Fruit fly (Drosophila melanogaster) whole organism, larva: Measurements from ENCODE around the gene mfas.

ENCODE experiments used
- noc ChIP-seq: fragments of 200-800 bp; sonication (Bioruptor generic); optimal IDR thresholded peaks from 3 replicates; lab custom pipeline; 2019; ENCODE audit warnings: missing biosample characterization, mild to moderate bottlenecking, missing genetic modification characterization, moderate library complexity

Gene mfas

dm6 chr3R:11992934-11993670 is at the start of gene mfas:
mfas (minus strand) TSS chr3R:11993315.
- TF ChIP-seq noc (tag; lab: Kevin White, UChicago) = no peak

dm6 chr3R:12040228-12040627 is 47.1 kb upstream of the mfas start, which contains the start of gene CG14736:
CG14736 (plus strand) TSS chr3R:12040528.
- no peak for TF ChIP-seq noc (tag; lab: Kevin White, UChicago)

- TF ChIP-seq noc (tag; lab: Kevin White, UChicago) = no peak
These were observed 39.7 kb upstream of the mfas start, which contains the start of gene ssp5 for dm6 chr3R:12032842-12033241. ssp5 (plus strand) TSS chr3R:12033142.

DNA sequence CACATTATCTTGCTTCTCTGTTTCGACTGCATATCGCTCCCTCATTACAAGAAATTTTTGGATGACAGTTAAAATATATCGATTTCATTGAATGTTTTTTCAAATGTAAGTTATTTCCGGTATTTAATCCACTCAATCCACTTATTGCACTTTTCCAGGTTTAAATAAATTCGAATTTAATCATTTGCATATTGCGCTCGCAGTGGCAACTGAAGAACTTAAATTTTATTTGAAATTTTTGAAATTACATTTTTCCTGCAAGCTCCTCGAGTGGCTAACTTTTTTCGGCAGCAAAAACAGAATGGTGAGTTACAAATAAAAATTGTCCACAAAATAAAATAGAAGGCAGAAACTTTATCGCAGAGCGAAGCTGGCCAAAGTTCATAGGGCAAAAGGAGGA is 38.5 kb upstream of the mfas start, which contains the start of the genes CG31358, CG42504 and CG42505:
Gene CG31358, minus strand, starts transcription at position 101 of the 400 bp plus-strand sequence.
Gene CG42504, minus strand, starts transcription at position 101 of the 400 bp plus-strand sequence.
Gene CG42505, minus strand, starts transcription at position 101 of the 400 bp plus-strand sequence.
- no peak for TF ChIP-seq noc (tag; lab: Kevin White, UChicago)

dm6 chr3R:12020987-12021386 is 27.9 kb upstream of the mfas start:
- no peak for TF ChIP-seq noc (tag; lab: Kevin White, UChicago)

- TF ChIP-seq noc (tag; lab: Kevin White, UChicago) = no peak
These were observed 23.7 kb upstream of the mfas start, which contains the start of the genes DCAF12 and Spt3 for dm6 chr3R:12016828-12017280. DCAF12 (minus strand) TSS chr3R:12017031. Spt3 (plus strand) TSS chr3R:12017156.

DNA sequence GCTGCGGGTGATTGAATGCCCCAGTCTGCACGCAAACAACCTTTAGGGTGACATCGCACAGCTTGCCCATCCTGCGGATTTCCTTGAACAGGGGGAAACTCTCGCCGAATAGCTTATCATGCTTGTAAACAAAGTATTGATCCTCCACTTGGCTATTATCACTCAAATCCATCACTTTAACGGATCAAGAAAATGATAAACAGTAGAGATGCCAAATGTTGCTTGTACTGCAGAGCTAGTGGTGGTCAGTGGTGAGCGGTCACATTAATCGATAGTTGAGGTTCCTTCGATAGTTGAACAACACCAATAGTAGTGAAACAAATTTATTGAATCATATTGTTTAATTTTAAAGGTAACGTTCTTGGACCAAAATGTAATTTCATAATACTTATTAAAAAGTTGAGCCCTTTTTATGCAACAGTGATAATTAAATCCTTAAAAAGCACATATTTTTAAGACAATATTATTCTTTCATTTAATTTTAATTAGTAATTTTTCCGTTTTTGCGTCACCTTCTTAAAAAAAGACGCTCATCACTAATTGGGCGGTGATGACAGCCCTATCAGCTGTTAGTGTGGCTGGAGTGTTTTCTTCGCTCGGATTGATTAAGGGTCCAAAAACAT is 17.2 kb upstream of the mfas start, which contains the start of the genes KLHL18 and GCC185:
Gene KLHL18, minus strand, starts transcription at position 233 of the 623 bp plus-strand sequence.
Gene GCC185, plus strand, starts transcription at position 571 of the 623 bp plus-strand sequence.
- TF ChIP-seq noc (tag; lab: Kevin White, UChicago) = peak; percentile 83

DNA sequence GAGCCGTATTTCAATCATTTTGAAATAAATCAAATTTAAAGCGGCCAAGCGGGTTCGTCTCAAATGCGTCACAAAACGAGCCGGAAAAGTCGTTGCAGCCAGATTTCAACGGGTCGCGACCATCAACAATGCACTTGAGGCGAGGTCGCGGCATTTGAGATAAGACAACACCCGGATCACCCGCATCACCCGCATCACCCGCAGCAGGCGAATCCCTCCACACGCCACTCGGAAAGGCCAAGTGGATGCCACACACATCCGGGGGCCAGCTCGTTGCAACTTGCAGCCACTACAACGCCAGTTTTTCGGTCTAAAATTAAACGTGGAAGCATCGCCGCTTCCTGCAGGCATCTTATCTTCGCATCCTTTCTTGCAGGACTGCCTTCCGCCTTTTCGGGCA is 13.3 kb upstream of the mfas start:
- no peak for TF ChIP-seq noc (tag; lab: Kevin White, UChicago)

- no peak for TF ChIP-seq noc (tag; lab: Kevin White, UChicago)
These were observed 12.3 kb upstream of the mfas start, which contains the start of gene Tk for dm6 chr3R:12005417-12005816. Tk (minus strand) TSS chr3R:12005473.

DNA sequence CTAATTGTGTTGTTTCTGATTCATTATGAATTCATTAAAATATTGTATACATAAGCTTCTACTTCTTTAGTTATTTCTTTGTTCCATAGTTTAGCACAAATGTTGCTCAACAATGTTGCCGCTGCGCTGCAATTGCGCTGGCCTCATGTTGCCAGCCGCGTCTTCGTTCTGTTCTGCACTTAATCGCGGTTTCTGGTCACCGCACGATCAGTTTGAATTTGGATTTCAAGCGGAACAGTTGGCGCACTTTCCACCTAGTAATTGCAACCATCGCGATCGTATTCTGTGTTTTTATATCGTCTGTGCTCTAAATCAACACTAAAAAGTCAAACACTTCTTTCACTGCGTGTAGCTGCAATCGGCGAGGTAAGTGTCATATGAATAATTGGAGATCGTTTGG is 6.0 kb upstream of the mfas start, which contains the start of gene Ect3:
Gene Ect3, plus strand, starts transcription at position 205 of the 400 bp plus-strand sequence.
- no peak for TF ChIP-seq noc (tag; lab: Kevin White, UChicago)

dm6 chr3R:11998130-11998529 is 5.0 kb upstream of the mfas start:
- no peak for TF ChIP-seq noc (tag; lab: Kevin White, UChicago)

DNA sequence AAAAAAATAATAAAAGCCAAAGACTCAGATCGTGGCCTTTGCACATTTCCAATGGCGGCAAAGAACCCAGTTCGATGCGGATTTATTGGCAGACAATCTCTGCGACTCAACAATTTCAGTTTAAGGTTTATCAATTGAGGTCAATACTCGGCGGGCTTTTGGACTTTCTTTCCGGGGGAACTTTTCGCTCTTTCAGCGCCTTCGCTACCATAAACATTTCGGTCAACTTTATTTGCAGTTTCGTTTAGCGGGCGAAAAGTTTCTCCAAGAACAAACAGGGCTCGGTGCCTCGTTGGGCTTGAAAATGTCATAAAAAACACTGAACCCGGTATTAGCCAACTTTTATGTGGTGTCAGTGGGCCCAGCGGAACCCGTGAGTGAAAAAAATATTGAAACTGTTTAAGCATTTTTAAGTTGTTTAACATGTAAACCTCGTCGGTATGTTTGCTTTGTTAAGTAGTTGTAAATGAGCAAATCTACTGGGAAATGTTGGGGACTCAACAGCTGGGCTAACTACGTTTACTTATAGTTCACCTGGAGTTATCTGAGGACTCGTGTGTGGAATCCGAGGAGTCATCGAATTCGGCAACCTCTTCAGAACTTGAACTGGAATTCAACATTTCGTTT is 1.5 kb downstream of the mfas start:
- no peak for TF ChIP-seq noc (tag; lab: Kevin White, UChicago)

DNA sequence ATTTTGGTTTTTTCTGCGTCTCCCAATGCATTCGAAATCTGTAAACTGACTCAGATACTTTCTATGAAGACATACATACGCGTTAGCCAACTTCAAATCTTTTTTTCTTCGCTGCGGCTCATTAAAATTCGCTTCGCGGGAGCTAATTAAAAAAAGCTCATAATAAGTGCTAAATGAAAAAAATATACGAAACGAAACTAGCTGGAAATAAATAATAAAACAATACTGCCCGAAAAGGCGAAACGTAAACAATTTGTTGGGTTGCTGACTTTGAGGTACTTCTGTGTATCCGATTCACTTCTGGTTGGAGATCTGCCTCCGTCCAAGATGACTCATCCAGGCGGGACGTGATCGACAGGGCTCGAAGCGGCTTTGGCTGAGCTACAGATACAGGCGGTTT is 3.1 kb downstream of the mfas start:
- TF ChIP-seq noc (tag; lab: Kevin White, UChicago) = no peak

- no peak for TF ChIP-seq noc (tag; lab: Kevin White, UChicago)
These were observed 3.9 kb downstream of the mfas start for dm6 chr3R:11989206-11989605.

DNA sequence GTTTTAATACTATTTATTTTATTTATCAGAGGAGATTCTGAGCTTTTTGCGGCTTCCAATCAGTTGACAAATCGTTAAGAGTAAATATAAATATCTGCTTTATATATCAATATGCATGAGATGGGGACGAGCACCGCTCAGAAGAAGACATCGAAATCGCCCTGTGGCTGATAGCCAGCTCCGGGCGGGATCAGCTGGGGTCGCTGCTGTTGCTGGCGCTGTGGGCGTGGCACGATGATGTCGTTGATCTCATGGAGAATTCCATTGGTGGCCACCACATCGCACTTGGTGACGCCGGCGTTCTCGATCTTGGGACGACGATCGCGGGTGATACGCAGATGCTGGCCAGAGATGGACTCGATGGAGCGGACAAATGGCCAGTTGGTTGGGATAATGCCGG is 8.3 kb downstream of the mfas start:
- TF ChIP-seq noc (tag; lab: Kevin White, UChicago) = no peak
